Worm (Caenorhabditis elegans): Measurements from ENCODE around the gene F40F11.3.
A peak's percentile ranks its signal among the peaks of the same experiment; 100 is the strongest.

The F40F11.3 gene

ce11 chrIV:11582450-11583166, 11.2 kb downstream of the F40F11.3 start:
- TF ChIP-seq lin-14 (GFP tag; optimal IDR thresholded peaks at IDR 0.05) (peak; percentile 0), xbp-1 (tag; optimal IDR thresholded peaks at IDR 0.05) (no peak), efl-1 (optimal IDR thresholded peaks at IDR 0.05) (no peak), efl-1 (GFP tag; optimal IDR thresholded peaks at IDR 0.05 in 1 of 2) (peak in 1 of 2 experiments; percentile 78), elt-2 (tag; optimal IDR thresholded peaks at IDR 0.05) (peak; percentile 44)

DNA sequence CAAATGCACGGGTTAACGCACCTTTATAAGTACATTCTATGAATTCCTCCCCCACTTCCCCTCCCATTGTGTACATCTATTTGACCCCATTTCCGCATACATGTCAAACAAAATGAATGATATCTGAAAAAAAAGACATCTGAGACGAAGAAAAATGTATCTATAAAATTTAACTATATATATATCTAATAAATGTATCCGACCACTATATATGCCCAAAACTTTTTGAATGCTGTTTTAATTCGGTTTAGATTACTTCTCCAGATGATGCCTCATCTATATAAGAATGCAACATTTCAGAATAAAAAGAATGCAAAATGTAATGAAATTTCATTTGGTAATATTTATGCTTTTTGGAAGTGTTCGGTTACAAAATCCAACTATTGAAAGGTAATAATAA, 15.3 kb downstream of the F40F11.3 start, which contains the start of gene rib-1:
Gene rib-1 (plus strand): TSS at position 301 of the 400 bp plus-strand sequence.
- TF ChIP-seq blmp-1 (tag; optimal IDR thresholded peaks at IDR 0.05): no peak
- peak; percentile 60 for TF ChIP-seq dsc-1 (tag; optimal IDR thresholded peaks at IDR 0.05)
- no peak for TF ChIP-seq nhr-77 (tag; optimal IDR thresholded peaks at IDR 0.05)
- TF ChIP-seq C04F5.9 (tag; optimal IDR thresholded peaks at IDR 0.05): no peak

DNA sequence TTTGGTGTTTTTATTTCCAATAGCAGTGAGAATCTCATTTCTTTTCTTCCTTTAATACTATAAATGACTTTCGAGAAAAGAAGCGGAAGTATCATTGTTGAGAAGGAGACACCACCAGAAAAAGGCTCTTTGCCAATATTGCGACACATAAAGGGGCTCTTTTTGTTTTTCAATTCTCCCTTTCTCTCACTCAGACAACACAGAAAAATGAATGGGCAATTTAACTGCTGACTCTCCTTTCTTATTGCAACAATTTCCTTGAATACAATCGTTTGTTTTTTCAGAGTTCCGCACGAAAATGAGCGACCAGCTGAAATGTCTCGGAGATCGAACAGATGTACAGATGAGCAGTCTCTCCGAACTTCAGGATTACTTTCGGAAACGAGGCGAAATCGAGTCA, 19.5 kb downstream of the F40F11.3 start:
- no peak for TF ChIP-seq mdl-1 (tag; optimal IDR thresholded peaks at IDR 0.05)
- TF ChIP-seq nhr-84 (tag; optimal IDR thresholded peaks at IDR 0.05): no peak
- TF ChIP-seq lin-14 (GFP tag; optimal IDR thresholded peaks at IDR 0.05): peak; percentile 25
- TF ChIP-seq dsc-1 (tag; optimal IDR thresholded peaks at IDR 0.05): no peak

- TF ChIP-seq aly-2 (tag; optimal IDR thresholded peaks at IDR 0.05): no peak
- peak; percentile 26 for TF ChIP-seq nhr-71 (tag; optimal IDR thresholded peaks at IDR 0.05)
- TF ChIP-seq dsc-1 (tag; optimal IDR thresholded peaks at IDR 0.05): peak; percentile 66
- no peak for TF ChIP-seq F16B12.6 (tag; optimal IDR thresholded peaks at IDR 0.05)
- TF ChIP-seq fos-1 (tag; optimal IDR thresholded peaks at IDR 0.05): no peak
- TF ChIP-seq unc-86 (tag; optimal IDR thresholded peaks at IDR 0.05): no peak
- no peak for TF ChIP-seq egl-27 (tag; optimal IDR thresholded peaks at IDR 0.05)
- no peak for TF ChIP-seq lin-15B (tag; optimal IDR thresholded peaks at IDR 0.05)
- no peak for TF ChIP-seq ztf-11 (tag; optimal IDR thresholded peaks at IDR 0.05)
- TF ChIP-seq ceh-88 (GFP tag; IDR thresholded peaks at IDR 0.05): no peak
- no peak for TF ChIP-seq tbx-2 (tag; optimal IDR thresholded peaks at IDR 0.05)
- no peak for TF ChIP-seq mab-9 (GFP tag; IDR thresholded peaks at IDR 0.05)
- TF ChIP-seq nhr-90 (tag; optimal IDR thresholded peaks at IDR 0.05; ENCODE audit: poor library complexity): no peak
- TF ChIP-seq Y116A8C.19 (tag; optimal IDR thresholded peaks at IDR 0.05; ENCODE audit: borderline replicate concordance): no peak
- no peak for TF ChIP-seq dpl-1 (GFP tag; optimal IDR thresholded peaks at IDR 0.05)
- no peak for TF ChIP-seq ztf-4 (tag; optimal IDR thresholded peaks at IDR 0.05)
- TF ChIP-seq unc-130 (tag; optimal IDR thresholded peaks at IDR 0.05): peak; percentile 8
- peak in 1 of 2 experiments; percentile 2 for TF ChIP-seq lsy-2 (tag; optimal IDR thresholded peaks at IDR 0.05)
- TF ChIP-seq rnt-1 (tag; optimal IDR thresholded peaks at IDR 0.05): peak; percentile 46
- no peak for TF ChIP-seq nhr-76 (tag; optimal IDR thresholded peaks at IDR 0.05)
- TF ChIP-seq pag-3 (tag; optimal IDR thresholded peaks at IDR 0.05; ENCODE audit: borderline replicate concordance, insufficient read depth): no peak
- TF ChIP-seq nhr-19 (GFP tag; conservative IDR thresholded peaks at IDR 0.05): no peak
- TF ChIP-seq lin-14 (GFP tag; optimal IDR thresholded peaks at IDR 0.05): peak; percentile 55
- no peak for TF ChIP-seq nhr-12 (tag; optimal IDR thresholded peaks at IDR 0.05)
- no peak for TF ChIP-seq C16A3.4 (tag; optimal IDR thresholded peaks at IDR 0.05)
- TF ChIP-seq ceh-90 (tag; optimal IDR thresholded peaks at IDR 0.05): no peak
Measured at ce11 chrIV:11572524-11572923, 21.3 kb downstream of the F40F11.3 start.

Data from whole organism, L1 larva.